Worm (Caenorhabditis elegans): ENCODE results near the gene Y53G8AL.1.

DNA sequence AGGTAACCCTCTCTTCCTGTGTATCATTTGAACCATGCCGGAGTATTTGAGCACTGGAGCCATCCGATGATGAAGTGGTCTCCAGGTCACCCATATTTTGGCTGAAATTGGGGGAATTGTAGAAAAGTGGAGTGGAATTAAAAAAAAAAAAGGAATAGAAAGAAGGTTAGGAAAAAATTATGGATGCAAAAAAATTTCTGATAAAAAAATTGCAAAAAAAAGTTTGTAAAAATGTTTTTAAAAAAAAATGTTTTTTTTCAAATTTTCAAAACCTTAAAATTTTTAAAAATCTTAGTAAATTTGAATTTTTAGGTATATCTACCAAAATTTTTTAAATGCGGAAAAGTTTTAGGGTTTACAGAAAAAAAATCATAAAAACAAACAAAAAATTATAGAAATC lies 13.9 kb upstream of the Y53G8AL.1 start, which contains the start of gene frm-8:
- TF ChIP-seq unc-62 (GFP tag; optimal IDR thresholded peaks at IDR 0.05), result no peak
- TF ChIP-seq ceh-16 (tag; optimal IDR thresholded peaks at IDR 0.05), result no peak
- no peak for TF ChIP-seq lin-39 (tag; optimal IDR thresholded peaks at IDR 0.05)

Measured in whole organism, L3 larva.